Fruit fly (Drosophila melanogaster) S2 (cell line): ENCODE measurements around the gene Gtpx.

Experiments used
- CG8478 ChIP-seq: fragments of >200 bp; optimal IDR thresholded peaks from 2 replicates; lab custom pipeline; 2018
- CTCF ChIP-seq, 2 experiments: fragments of >200 bp; optimal IDR thresholded peaks; 2 replicates each; lab custom pipeline; 2018

dm6 chr3L:3276930-3277329 lies 49.1 kb upstream of the Gtpx start:
- TF ChIP-seq CG8478 (lab: Kevin White, UChicago) (no peak), CTCF (optimal IDR thresholded peaks at IDR 0.05; lab: Kevin White, UChicago) (peak; percentile 46 to 66)
